Worm (Caenorhabditis elegans): ENCODE measurements around the gene C03A3.1.

Gene C03A3.1

ce11 chrX:11286246-11286645 lies 29.1 kb downstream of the C03A3.1 start, which contains the start of gene F38B2.3:
TSS of gene F38B2.3 (minus strand) at chrX:11286346.
- TF ChIP-seq C34B4.2 (tag; optimal IDR thresholded peaks at IDR 0.05) (no peak), isw-1 (GFP tag; IDR thresholded peaks at IDR 0.05) (no peak), mdl-1 (tag; optimal IDR thresholded peaks at IDR 0.05) (no peak), pag-3 (tag; optimal IDR thresholded peaks at IDR 0.05; ENCODE audit: borderline replicate concordance, insufficient read depth) (no peak), nhr-71 (tag; optimal IDR thresholded peaks at IDR 0.05) (no peak), nhr-19 (GFP tag; conservative IDR thresholded peaks at IDR 0.05) (no peak), efl-3 (GFP tag; optimal IDR thresholded peaks at IDR 0.05) (no peak), dsc-1 (tag; optimal IDR thresholded peaks at IDR 0.05) (no peak), lin-39 (tag; optimal IDR thresholded peaks at IDR 0.05) (no peak), nhr-12 (tag; optimal IDR thresholded peaks at IDR 0.05) (no peak), ceh-82 (tag; optimal IDR thresholded peaks at IDR 0.05) (no peak), unc-62 (GFP tag; optimal IDR thresholded peaks at IDR 0.05) (no peak)

DNA sequence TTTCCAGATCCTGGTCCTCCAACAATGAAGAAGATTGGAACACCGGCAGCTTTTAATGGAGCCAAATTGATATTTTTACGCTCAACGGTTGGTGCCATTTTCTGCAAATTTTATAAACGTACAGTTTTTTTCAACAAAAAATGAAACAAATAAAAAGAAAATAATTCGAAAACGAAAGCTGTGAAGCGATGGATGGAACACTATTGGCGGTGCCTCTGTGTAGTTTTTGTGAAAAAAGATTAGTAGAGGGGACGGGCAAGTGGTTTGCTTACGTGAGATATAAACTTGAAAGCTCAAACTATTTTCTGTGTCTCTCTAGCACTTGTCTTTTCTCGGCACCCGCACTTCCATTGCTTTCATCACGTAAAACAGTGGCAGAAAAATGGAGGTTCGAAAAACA lies 30.5 kb downstream of the C03A3.1 start, which contains the start of gene F38B2.4:
F38B2.4 (minus strand) TSS at position 101 of the 400 bp plus-strand sequence.
- TF ChIP-seq jun-1 (tag; optimal IDR thresholded peaks at IDR 0.05) (no peak), fos-1 (tag; optimal IDR thresholded peaks at IDR 0.05) (no peak), grh-1 (GFP tag; IDR thresholded peaks at IDR 0.05) (no peak), efl-1 (optimal IDR thresholded peaks at IDR 0.05) (no peak), efl-1 (GFP tag; optimal IDR thresholded peaks at IDR 0.05 in 1 of 2) (no peak), unc-62 (GFP tag; optimal IDR thresholded peaks at IDR 0.05) (no peak), lin-14 (GFP tag; optimal IDR thresholded peaks at IDR 0.05) (peak; percentile 62), hlh-17 (GFP tag; optimal IDR thresholded peaks at IDR 0.05; ENCODE audit: borderline replicate concordance) (no peak), ama-1 (optimal IDR thresholded peaks at IDR 0.05) (no peak), ceh-63 (GFP tag; optimal IDR thresholded peaks at IDR 0.05) (no peak), nhr-77 (tag; optimal IDR thresholded peaks at IDR 0.05) (no peak), nhr-85 (tag) (peak; percentile 24), C16A3.4 (tag; optimal IDR thresholded peaks at IDR 0.05) (no peak), rnt-1 (tag; optimal IDR thresholded peaks at IDR 0.05) (peak; percentile 17), lin-15B (tag; optimal IDR thresholded peaks at IDR 0.05) (no peak), pag-3 (tag; optimal IDR thresholded peaks at IDR 0.05; ENCODE audit: borderline replicate concordance, insufficient read depth) (peak; percentile 37)

- TF ChIP-seq nhr-28 (tag; optimal IDR thresholded peaks at IDR 0.05), result no peak
- TF ChIP-seq nhr-12 (tag; optimal IDR thresholded peaks at IDR 0.05), result no peak
- TF ChIP-seq F16B12.6 (tag; optimal IDR thresholded peaks at IDR 0.05), result no peak
- no peak for TF ChIP-seq elt-3 (tag; optimal IDR thresholded peaks at IDR 0.05)
- TF ChIP-seq elt-2 (tag; optimal IDR thresholded peaks at IDR 0.05), result peak; percentile 53
These were observed 32.8 kb downstream of the C03A3.1 start for ce11 chrX:11289925-11290324.

ce11 chrX:11290528-11290927 lies 33.4 kb downstream of the C03A3.1 start:
- TF ChIP-seq swsn-7 (tag; optimal IDR thresholded peaks at IDR 0.05), result no peak
- no peak for TF ChIP-seq skn-1 (tag; optimal IDR thresholded peaks at IDR 0.05)

DNA sequence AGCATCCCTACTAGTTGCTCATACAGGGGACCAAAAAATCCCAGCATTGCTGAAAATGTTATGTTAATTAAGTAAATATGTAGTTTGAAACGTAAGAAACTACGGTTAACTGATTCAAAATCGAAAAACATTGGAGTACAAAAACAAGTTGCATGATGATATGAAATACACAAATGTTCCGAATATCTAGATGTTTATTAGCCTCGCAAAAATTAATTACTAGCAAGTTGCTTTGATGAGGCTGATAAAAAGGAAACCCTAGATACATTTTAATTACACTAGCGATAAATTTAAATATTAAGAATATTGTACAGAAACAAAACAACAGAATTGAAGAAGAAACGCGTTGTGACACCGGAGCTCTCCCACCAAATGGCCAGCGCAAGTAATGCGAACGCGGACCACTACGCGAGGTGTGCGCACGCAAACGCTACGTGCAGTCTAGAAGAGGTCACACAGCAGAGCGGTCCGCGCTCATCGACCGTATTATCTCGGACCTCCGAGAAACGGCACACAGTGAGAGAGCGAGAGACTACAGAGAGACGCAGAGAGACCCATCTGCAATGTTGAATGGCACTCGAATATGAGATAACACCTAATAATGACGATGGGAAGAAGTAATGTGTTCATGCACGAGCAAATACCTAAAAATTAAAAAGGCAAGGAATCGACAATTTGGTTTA lies 39.7 kb downstream of the C03A3.1 start, which contains the start of gene inx-2:
inx-2 (minus strand) TSS at position 51 of the 683 bp plus-strand sequence.
- TF ChIP-seq vab-15 (tag; optimal IDR thresholded peaks at IDR 0.05) (no peak), efl-3 (GFP tag; optimal IDR thresholded peaks at IDR 0.05) (no peak), hlh-4 (tag; optimal IDR thresholded peaks at IDR 0.05) (no peak), lin-14 (GFP tag; optimal IDR thresholded peaks at IDR 0.05) (no peak)
